Worm (Caenorhabditis elegans) whole organism, mixed stage, embryonic: Measurements from ENCODE around the gene egas-4.

ENCODE experiments used
- blmp-1 ChIP-seq: fragments of 150-350 bp; optimal IDR thresholded peaks from 2 replicates; lab custom pipeline; 2014; ENCODE audit warnings: missing biosample characterization, missing genetic modification characterization
- ceh-43 ChIP-seq: fragments of 200-800 bp; sonication (Bioruptor generic); optimal IDR thresholded peaks from 2 replicates; lab custom pipeline; 2018; ENCODE audit warnings: mild to moderate bottlenecking, missing genetic modification characterization, moderate library complexity, missing compliant biosample characterization
- ces-1 ChIP-seq: fragments of 150-350 bp; optimal IDR thresholded peaks from 2 replicates; lab custom pipeline; 2014; ENCODE audit warnings: missing biosample characterization, missing genetic modification reagents, missing genetic modification characterization
- elt-1 ChIP-seq: sonication (generic microtip); optimal IDR thresholded peaks from 2 replicates; lab custom pipeline; 2017; ENCODE audit warnings: missing genetic modification characterization, mild to moderate bottlenecking, missing compliant biosample characterization, antibody characterized with exemption, moderate library complexity, borderline replicate concordance; ENCODE audit not compliant: insufficient read depth
- lin-13 ChIP-seq: fragments of 150-350 bp; optimal IDR thresholded peaks from 2 replicates; lab custom pipeline; 2014; ENCODE audit warnings: missing biosample characterization, missing genetic modification characterization
- lsy-2 ChIP-seq: fragments of 150-350 bp; optimal IDR thresholded peaks from 2 replicates; lab custom pipeline; 2014; ENCODE audit warnings: missing biosample characterization, missing genetic modification characterization
- mep-1 ChIP-seq: fragments of 150-350 bp; optimal IDR thresholded peaks from 2 replicates; lab custom pipeline; 2017; ENCODE audit warnings: missing biosample characterization, missing genetic modification reagents, missing genetic modification characterization, inconsistent platforms
- nhr-237 ChIP-seq: fragments of 150-350 bp; optimal IDR thresholded peaks from 2 replicates; lab custom pipeline; 2014; ENCODE audit warnings: missing biosample characterization, missing genetic modification characterization
- nhr-28 ChIP-seq: fragments of 150-350 bp; optimal IDR thresholded peaks from 2 replicates; lab custom pipeline; 2014; ENCODE audit warnings: missing biosample characterization, missing genetic modification characterization
- nhr-76 ChIP-seq: sonication (generic microtip); optimal IDR thresholded peaks from 2 replicates; lab custom pipeline; 2017; ENCODE audit warnings: missing biosample characterization, missing genetic modification characterization
- unc-39 ChIP-seq: fragments of 150-350 bp; optimal IDR thresholded peaks from 2 replicates; lab custom pipeline; 2014; ENCODE audit warnings: missing biosample characterization, missing genetic modification characterization
- unc-62 ChIP-seq: fragments of 150-350 bp; optimal IDR thresholded peaks from 2 replicates; lab custom pipeline; 2014; ENCODE audit warnings: missing biosample characterization, missing genetic modification reagents, missing genetic modification characterization
- ztf-11 ChIP-seq: fragments of 150-350 bp; optimal IDR thresholded peaks from 2 replicates; lab custom pipeline; 2014; ENCODE audit warnings: missing biosample characterization, missing genetic modification characterization

ce11 chrIV:7465857-7466256, 31.8 kb downstream of the egas-4 start, which contains the start of gene F13B6.3:
- TF ChIP-seq unc-39 (tag; lab: Kevin White, UChicago), result no peak
- no peak for TF ChIP-seq nhr-76 (tag; lab: Kevin White, UChicago)
- TF ChIP-seq blmp-1 (tag; lab: Kevin White, UChicago), result no peak
- no peak for TF ChIP-seq unc-62 (GFP tag; lab: Kevin White, UChicago)
- TF ChIP-seq lin-13 (tag; lab: Kevin White, UChicago), result no peak
- no peak for TF ChIP-seq ztf-11 (tag; lab: Kevin White, UChicago)
- no peak for TF ChIP-seq ces-1 (GFP tag; lab: Kevin White, UChicago)
- TF ChIP-seq nhr-237 (tag; lab: Kevin White, UChicago), result no peak
- no peak for TF ChIP-seq nhr-28 (tag; lab: Kevin White, UChicago)
- TF ChIP-seq elt-1 (tag; lab: Kevin White, UChicago), result no peak
- TF ChIP-seq lsy-2 (tag; lab: Kevin White, UChicago), result no peak
- TF ChIP-seq mep-1 (tag; lab: Kevin White, UChicago), result no peak
- TF ChIP-seq ceh-43, result no peak
